Worm (Caenorhabditis elegans) whole organism, L4/young adult: ENCODE results near the gene C14A11.5.

Experiments used
- W03F9.2 ChIP-seq: fragments of 150-350 bp; optimal IDR thresholded peaks from 2 replicates; lab custom pipeline; 2014; ENCODE audit warnings: missing biosample characterization, missing genetic modification characterization
- dao-5 ChIP-seq: sonication (generic microtip); optimal IDR thresholded peaks from 2 replicates; lab custom pipeline; 2016; ENCODE audit warnings: missing genotype, missing genetic modification characterization, moderate library complexity, missing compliant biosample characterization
- him-1 ChIP-seq: sonication (generic microtip); optimal IDR thresholded peaks from 2 replicates; lab custom pipeline; 2016; ENCODE audit warnings: missing genotype, missing genetic modification reagents, missing genetic modification characterization, missing compliant biosample characterization

Gene C14A11.5

DNA sequence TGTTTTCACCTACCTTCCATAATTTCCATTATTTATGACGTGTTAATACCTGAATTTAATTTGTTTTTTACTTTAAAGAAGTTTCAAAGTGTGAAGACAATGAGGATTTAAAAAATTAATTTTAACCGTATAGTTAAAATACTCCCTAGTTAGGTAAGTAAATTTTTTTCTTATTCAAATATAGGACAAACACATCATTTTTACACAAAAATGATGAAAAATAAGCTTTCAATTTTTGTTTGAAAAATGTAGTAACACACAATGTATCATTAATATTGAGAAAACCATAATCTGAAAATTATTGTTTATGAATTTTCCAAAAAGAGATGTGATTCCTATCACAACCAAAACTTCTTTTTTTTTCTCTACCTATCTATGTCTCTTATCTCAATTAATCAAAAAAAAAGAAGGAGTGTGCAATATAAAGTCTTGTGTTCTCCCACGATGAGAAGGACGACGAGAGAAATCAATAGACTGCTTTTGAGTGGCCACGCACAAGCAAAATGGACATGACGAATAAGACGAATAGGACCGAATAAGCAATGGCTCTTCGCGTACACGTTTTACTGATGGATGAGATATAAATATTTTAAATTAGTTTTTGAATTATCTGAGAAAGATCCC, 6.9 kb upstream of the C14A11.5 start, which contains the start of gene C14A11.6:
C14A11.6 (minus strand) TSS at position 51 of the 624 bp plus-strand sequence.
- TF ChIP-seq him-1 (tag; lab: Kevin White, UChicago): no peak
- no peak for TF ChIP-seq dao-5 (tag; lab: Kevin White, UChicago)
- no peak for TF ChIP-seq W03F9.2 (tag; lab: Kevin White, UChicago)

DNA sequence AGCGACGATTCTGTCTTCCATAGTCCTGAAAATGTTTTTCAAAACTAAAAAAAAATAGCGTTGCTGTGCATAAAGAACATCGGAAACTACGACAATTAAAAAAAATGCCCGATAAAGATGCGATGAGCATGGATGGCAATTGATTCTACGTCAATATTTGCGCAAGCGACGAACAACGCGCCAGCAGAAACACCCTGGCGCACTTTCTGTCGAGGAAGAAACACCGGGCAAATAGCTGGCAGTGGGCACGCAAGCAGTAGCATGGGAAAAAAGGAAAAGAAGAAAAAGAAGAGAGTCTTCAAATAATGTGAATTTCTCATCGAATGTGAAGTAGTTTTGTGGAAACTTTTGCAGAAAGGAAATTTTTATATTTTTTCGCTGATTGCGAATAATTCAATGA, 2.3 kb upstream of the C14A11.5 start, which contains the start of gene C14A11.9:
C14A11.9 (minus strand) TSS at position 27 of the 400 bp plus-strand sequence.
- peak; percentile 74 for TF ChIP-seq W03F9.2 (tag; lab: Kevin White, UChicago)
- TF ChIP-seq him-1 (tag; lab: Kevin White, UChicago): peak; percentile 96
- no peak for TF ChIP-seq dao-5 (tag; lab: Kevin White, UChicago)

DNA sequence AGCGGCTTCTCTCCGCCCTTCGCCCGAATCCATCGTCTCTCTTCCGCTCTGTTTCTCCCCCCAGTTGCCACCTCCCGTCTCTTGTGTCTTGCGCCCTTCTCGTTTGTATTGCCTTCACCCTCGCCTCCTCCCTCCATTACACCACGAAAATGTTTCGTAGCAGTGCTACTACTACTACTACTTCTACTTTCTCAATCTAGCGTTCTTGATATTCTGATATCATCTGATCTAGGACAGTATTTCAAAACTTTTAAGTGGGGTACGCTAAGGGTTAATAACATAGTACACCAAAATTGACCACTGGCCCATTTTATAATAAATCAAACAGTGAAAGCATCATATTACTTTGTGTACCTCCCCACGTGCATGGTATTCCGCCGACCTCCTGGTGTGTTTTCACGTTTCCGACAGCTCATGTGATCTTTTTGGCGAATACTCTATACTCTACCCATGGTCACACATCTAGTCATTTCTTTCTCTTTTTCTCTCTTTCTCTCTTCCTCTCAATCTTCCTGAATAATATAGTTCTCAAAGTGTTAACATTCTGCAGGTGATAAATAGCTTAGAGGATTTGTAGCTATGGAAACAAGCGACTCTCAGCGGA, 4.7 kb downstream of the C14A11.5 start, which contains the start of gene C14A11.2:
C14A11.2 (plus strand) TSS at position 551 of the 604 bp plus-strand sequence.
- no peak for TF ChIP-seq W03F9.2 (tag; lab: Kevin White, UChicago)

DNA sequence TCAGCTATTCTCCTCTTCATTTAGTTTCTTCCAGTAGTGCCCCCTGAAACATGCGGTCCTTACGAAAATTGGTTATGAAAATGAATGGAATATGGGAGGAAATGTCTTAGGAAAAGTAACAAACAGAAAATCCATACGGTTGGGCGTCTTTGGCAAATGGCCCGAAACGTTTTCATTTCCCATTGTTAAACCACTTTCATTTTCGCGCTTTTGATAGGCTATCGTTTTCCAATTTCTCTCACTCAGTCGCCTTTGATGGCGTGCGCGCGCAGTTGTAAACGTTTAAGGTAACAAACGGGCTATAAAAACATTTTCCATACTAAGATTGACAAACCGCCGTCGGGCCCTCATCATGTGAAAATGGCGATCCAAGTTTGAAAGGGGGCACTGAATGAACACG, 12.3 kb downstream of the C14A11.5 start:
- no peak for TF ChIP-seq him-1 (tag; lab: Kevin White, UChicago)
- no peak for TF ChIP-seq dao-5 (tag; lab: Kevin White, UChicago)
- TF ChIP-seq W03F9.2 (tag; lab: Kevin White, UChicago): no peak

DNA sequence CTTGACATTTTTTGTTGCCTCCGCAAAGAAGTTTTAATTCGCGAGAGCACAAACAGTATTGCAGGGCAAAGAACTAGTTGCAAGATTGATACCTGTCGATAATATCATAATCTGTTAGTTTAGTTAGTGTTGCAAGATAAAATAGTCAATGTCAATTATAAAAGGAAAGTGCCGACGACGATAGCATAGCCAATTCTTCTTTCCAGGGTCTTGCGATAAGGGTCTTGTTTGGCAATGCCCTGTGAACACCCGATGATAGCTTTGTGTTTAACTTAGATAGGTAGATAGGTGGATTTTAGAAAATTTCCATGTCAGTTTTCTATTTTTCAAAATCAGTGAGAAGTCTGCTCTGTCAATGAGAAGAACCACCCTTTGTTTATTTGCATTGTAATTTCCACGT, 13.0 kb downstream of the C14A11.5 start:
- TF ChIP-seq dao-5 (tag; lab: Kevin White, UChicago) (no peak), W03F9.2 (tag; lab: Kevin White, UChicago) (no peak), him-1 (tag; lab: Kevin White, UChicago) (no peak)

DNA sequence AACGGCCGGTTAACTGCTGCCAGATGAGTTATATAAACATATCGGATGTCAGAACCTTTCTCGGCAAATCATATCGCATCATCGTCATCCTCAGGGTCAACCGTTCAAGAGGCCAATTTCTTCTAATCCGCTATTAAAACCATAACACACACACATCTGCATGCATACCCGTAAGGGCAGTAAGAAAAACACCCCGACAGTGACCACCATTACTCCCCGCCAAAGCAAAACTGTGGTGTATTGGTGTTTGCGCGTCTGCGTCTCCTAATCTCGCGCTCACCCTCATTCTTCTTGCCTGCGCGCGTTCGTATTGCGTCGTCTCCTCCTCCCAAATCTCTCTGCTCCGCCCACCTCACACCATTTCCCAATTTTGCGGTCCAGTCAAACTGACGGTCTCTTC, 13.8 kb downstream of the C14A11.5 start:
- TF ChIP-seq dao-5 (tag; lab: Kevin White, UChicago) (no peak), W03F9.2 (tag; lab: Kevin White, UChicago) (no peak), him-1 (tag; lab: Kevin White, UChicago) (no peak)

DNA sequence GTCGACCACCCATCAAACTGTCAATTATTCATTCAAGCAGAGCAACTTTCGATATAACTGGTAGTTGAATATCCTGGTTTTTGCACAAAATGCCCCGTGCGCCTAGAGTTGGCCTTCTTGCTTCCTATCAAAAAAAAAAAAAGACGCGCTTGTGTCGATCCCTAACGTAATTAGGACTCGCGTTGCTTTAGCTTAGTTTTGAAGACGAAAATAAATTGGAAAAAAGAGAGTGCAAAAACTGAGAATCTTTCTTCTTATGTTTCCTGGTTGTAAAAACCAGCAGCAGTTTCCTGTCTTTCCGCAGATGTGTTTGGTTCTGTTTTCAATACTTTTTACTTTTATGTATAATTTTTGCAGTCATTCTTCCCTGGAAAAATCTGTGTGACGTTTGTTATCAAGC, 29.4 kb downstream of the C14A11.5 start:
- TF ChIP-seq dao-5 (tag; lab: Kevin White, UChicago) (no peak), W03F9.2 (tag; lab: Kevin White, UChicago) (no peak), him-1 (tag; lab: Kevin White, UChicago) (no peak)

DNA sequence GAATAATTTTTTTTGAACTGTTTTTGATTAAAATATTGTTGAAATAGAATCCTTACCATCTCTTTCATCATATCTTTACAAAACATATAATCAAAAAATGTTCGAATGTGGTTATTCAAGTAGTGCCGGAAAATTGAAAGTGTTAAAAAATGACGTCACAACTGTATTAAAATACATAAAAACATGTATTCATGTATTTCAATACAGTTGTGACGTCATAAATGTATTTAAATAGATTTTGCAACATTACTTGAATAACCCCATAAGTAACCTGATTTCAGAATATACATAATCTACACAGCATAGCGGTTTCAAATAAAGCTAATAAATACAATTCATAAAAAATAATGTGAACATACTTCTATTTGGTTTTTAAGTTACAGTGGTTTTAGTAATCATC, 30.4 kb downstream of the C14A11.5 start:
- no peak for TF ChIP-seq W03F9.2 (tag; lab: Kevin White, UChicago)
- no peak for TF ChIP-seq him-1 (tag; lab: Kevin White, UChicago)
- TF ChIP-seq dao-5 (tag; lab: Kevin White, UChicago): no peak

DNA sequence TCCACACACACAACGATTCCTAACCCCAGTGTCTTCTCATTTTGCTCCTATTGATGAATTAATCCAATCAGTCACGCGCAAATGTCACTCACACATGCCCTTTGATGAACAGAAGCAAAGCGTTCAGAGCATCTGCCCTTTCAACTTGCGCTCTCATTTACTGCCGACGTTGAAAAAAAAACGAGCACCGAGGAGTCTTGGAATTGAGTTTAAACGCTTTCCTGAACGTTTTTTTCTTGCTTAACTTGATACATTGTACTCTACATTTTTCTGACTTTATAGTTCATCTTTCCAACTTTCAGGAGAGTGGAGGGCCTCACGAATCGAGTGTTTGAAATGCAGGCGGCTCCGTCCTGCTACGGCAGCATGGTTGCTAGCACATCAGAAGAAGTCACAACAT, 35.6 kb downstream of the C14A11.5 start, which contains the start of gene cgef-1:
cgef-1 (plus strand) TSS at position 301 of the 400 bp plus-strand sequence.
- TF ChIP-seq dao-5 (tag; lab: Kevin White, UChicago) (no peak), him-1 (tag; lab: Kevin White, UChicago) (no peak), W03F9.2 (tag; lab: Kevin White, UChicago) (no peak)

DNA sequence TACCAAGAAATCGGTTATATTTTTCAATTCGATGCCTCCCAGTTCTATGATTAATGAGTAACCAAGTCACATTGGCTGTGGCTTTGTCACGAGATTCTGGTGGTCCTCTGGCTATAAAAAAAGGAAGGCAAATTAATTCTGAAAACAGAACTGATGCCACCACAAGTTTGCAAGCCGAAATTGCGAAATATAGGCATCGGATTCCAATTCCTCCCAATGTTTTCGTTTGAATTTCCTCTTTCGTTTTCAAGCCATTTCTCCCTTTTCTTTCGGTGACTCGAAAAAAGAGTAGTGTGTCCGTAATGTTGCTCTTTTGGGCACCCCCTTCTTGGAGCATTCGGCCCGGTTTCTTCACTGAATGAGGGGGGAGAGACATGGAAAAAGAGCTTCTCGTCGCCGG, 37.6 kb downstream of the C14A11.5 start, which contains the start of gene F55F1.2:
F55F1.2 (minus strand) TSS at position 376 of the 400 bp plus-strand sequence.
- TF ChIP-seq W03F9.2 (tag; lab: Kevin White, UChicago) (no peak), him-1 (tag; lab: Kevin White, UChicago) (no peak), dao-5 (tag; lab: Kevin White, UChicago) (no peak)

DNA sequence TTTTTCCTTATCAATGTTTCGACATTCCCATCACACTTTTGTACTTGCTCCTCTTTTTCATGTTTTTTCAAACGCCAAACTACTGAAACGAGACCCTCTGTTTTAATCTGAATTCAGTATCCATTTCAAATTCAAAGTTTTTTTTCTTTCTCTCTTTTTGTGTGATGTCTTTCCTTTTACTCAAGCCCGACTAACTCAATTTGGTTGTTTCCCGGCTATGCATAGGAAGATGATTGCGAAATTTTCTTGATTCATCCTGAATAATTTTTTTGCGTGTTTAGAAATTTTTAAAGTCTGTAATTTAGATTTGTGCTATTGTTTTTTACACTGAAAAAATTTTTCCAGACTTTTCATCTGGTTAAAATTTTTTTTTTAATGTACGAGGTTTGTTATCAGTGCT, 43.0 kb downstream of the C14A11.5 start:
- no peak for TF ChIP-seq W03F9.2 (tag; lab: Kevin White, UChicago)
- TF ChIP-seq dao-5 (tag; lab: Kevin White, UChicago): no peak
- TF ChIP-seq him-1 (tag; lab: Kevin White, UChicago): no peak

DNA sequence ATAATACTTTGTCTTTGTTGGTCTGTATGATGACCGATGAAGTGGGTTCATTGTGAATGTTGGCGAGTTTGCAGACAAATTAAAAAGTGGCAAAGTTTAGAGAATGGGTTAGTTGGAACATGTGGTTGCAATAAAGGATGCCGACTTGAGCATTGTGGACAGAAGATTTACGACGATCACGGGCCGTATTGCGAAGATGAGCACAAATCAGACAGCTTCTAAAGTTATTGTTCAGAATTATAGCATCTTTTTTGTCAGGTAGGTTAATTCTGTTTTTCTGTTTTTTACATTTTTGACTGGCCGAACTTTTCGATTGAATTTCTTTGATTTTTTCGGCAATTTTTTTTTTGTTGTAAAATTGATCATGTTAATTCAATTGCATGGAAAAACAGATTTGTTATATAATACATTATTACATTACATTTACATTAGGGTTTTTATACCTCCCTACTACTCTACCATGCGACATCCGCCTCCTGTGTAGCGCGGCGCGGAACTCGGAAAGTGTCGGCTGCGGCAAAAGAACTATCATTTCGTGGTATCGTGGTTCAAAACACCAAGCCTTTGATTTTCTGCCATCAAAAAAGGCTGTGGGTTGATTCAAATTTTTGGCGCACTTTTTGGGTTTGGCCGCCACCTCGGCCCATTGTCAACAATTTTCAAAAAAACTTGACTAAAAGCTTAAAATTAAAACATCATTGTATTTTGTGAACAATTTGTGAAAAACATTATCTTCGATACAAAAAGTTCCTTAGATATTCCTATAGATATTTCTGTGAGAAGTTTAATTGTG, 43.7 kb downstream of the C14A11.5 start, which contains the start of gene unc-2:
unc-2 (minus strand) TSS at position 51 of the 793 bp plus-strand sequence.
- TF ChIP-seq dao-5 (tag; lab: Kevin White, UChicago): no peak
